Worm (Caenorhabditis elegans) whole organism, midembryonic: ENCODE data around the gene mps-2.
"Not testable (repeated sequence)": the region's sequence is repeated elsewhere in the genome, so short reads cannot be mapped to it uniquely, and the experiment has no call there.

ENCODE experiments used
- T22C8.4 ChIP-seq: fragments of 200-800 bp; sonication (Bioruptor generic); IDR thresholded peaks from 2 replicates; pipeline ENCODE4 v1.3.6; 2022; ENCODE audit warnings: missing genetic modification characterization, missing compliant biosample characterization
- cog-1 ChIP-seq: sonication (generic microtip); optimal IDR thresholded peaks from 2 replicates; lab custom pipeline; 2016; ENCODE audit warnings: missing genetic modification characterization, missing compliant biosample characterization
- flt-1 ChIP-seq: fragments of 200-800 bp; sonication (Bioruptor generic); IDR thresholded peaks from 2 replicates; pipeline ENCODE4 v1.3.6; 2022; ENCODE audit warnings: missing genetic modification characterization, missing compliant biosample characterization
- klf-2 ChIP-seq: fragments of 200-800 bp; sonication (Bioruptor generic); conservative IDR thresholded peaks from 2 replicates; pipeline ENCODE4 v1.3.6; 2022; ENCODE audit warnings: missing genetic modification reagents, missing genetic modification characterization, missing compliant biosample characterization
- med-1 ChIP-seq: sonication (generic microtip); optimal IDR thresholded peaks from 2 replicates; lab custom pipeline; 2017; ENCODE audit warnings: missing genetic modification characterization, mild to moderate bottlenecking, missing compliant biosample characterization, antibody characterized with exemption, missing genetic modification reagents; ENCODE audit not compliant: insufficient read depth
- ref-1 ChIP-seq: fragments of 200-800 bp; sonication (Bioruptor generic); conservative IDR thresholded peaks from 2 replicates; pipeline ENCODE4 v1.3.6; 2022; ENCODE audit warnings: missing genetic modification reagents, missing genetic modification characterization, missing compliant biosample characterization
- tab-1 ChIP-seq: fragments of 200-800 bp; sonication (Bioruptor generic); IDR thresholded peaks from 2 replicates; pipeline ENCODE4 v1.3.6; 2022; ENCODE audit warnings: missing genetic modification characterization, missing compliant biosample characterization
- ztf-29 ChIP-seq: fragments of 200-800 bp; sonication (Bioruptor generic); IDR thresholded peaks from 2 replicates; pipeline ENCODE4 v1.3.6; 2022; ENCODE audit warnings: missing genetic modification reagents, missing genetic modification characterization, missing compliant biosample characterization

ce11 chrII:312110-312509 is at the start of gene mps-2:
- not testable (repeated sequence) for TF ChIP-seq cog-1; T22C8.4; flt-1 (GFP tag; lab: Robert Waterston, UW); ztf-29; ref-1 (GFP tag; lab: Robert Waterston, UW); klf-2 (GFP tag; lab: Robert Waterston, UW); med-1; tab-1 (GFP tag; lab: Robert Waterston, UW)
